Comparison of ENCODE assay signal across 2 fruit fly cellular contexts in the genomic region with DNA sequence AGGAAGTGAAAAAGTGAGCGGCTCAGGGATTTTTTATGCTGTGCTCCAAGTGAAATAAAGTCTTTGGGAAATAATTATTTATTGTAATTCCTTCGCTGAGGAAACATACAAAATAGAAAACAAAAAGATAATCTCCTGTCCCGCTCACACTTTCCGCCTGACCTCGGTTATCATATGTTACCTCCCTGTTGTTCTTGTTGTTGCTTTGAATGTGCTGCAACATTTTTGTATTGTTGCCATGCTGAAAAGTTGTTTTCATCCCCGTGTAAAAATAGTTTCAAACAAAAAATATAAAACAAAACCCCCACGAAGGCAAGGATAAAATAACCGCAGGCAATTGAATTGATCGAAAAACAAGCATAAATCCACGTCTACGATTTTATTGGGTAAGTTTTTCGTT.
A peak's percentile ranks its signal among the peaks of the same experiment; 100 is the strongest.
TF ChIP-seq lines count a peak whose summit lies in the region.

No protein-coding gene starts in this region.

- no peak for TF ChIP-seq CTCF in whole organism, embryonic (GFP tag; optimal IDR thresholded peaks at IDR 0.05; lab: Kevin White, UChicago)

TF ChIP-seq in whole organism, embryonic, 481 proteins besides CTCF, POLR2A, EP300 and RAD21:
- TF ChIP-seq Stat92E (GFP tag; optimal IDR thresholded peaks at IDR 0.05; lab: Kevin White, UChicago) (peak in 1 of 3 experiments; percentile 4), CG4360 (GFP tag; IDR thresholded peaks at IDR 0.05; lab: Robert Waterston, UW) (peak; percentile 74), chif (GFP tag; optimal IDR thresholded peaks at IDR 0.05; lab: Kevin White, UChicago) (no peak), gro (GFP tag; optimal IDR thresholded peaks at IDR 0.05; lab: Kevin White, UChicago) (no peak), CG2678 (tag; optimal IDR thresholded peaks at IDR 0.05; lab: Kevin White, UChicago) (no peak), CHES-1-like (GFP tag; optimal IDR thresholded peaks at IDR 0.05; lab: Kevin White, UChicago) (no peak), Pdp1 (GFP tag; optimal IDR thresholded peaks at IDR 0.05; lab: Kevin White, UChicago) (peak in 1 of 2 experiments; percentile 7), CG11504 (tag; optimal IDR thresholded peaks at IDR 0.05; lab: Kevin White, UChicago) (peak; percentile 79), nerfin-1 (tag; optimal IDR thresholded peaks at IDR 0.05; lab: Kevin White, UChicago) (peak; percentile 3), eve (GFP tag; optimal IDR thresholded peaks at IDR 0.05; lab: Kevin White, UChicago) (peak in 1 of 2 experiments; percentile 49)

TF ChIP-seq in whole organism, prepupa, 60 proteins besides CTCF, POLR2A, EP300 and RAD21:
- peak; percentile 79 for TF ChIP-seq svp (GFP tag; lab: Kevin White, UChicago)
- TF ChIP-seq CG9139 (GFP tag; optimal IDR thresholded peaks at IDR 0.05; lab: Kevin White, UChicago) = no peak
- TF ChIP-seq Eip78C (GFP tag; lab: Kevin White, UChicago) = peak; percentile 40
